Fruit fly (Drosophila melanogaster) whole organism, wandering third instar larva: ENCODE measurements around the gene Phf7.

Experiments
- Abd-B ChIP-seq: fragments of >200 bp; optimal IDR thresholded peaks from 2 replicates; lab custom pipeline; 2017; ENCODE audit warnings: missing biosample characterization, missing genetic modification characterization
- HLH106 ChIP-seq: fragments of 200-800 bp; optimal IDR thresholded peaks from 3 replicates; lab custom pipeline; 2019; ENCODE audit warnings: missing biosample characterization, mild to moderate bottlenecking, missing genetic modification characterization, moderate library complexity
- Hnf4 ChIP-seq: fragments of 200-800 bp; sonication (Bioruptor generic); optimal IDR thresholded peaks from 2 replicates; lab custom pipeline; 2016; ENCODE audit warnings: missing biosample characterization, mild to moderate bottlenecking, missing genetic modification characterization
- Hr78 ChIP-seq: fragments of >200 bp; optimal IDR thresholded peaks from 2 replicates; lab custom pipeline; 2017; ENCODE audit warnings: missing biosample characterization, missing genetic modification characterization
- OdsH ChIP-seq: fragments of 200-800 bp; sonication (Bioruptor generic); optimal IDR thresholded peaks from 2 replicates; lab custom pipeline; 2016; ENCODE audit warnings: missing biosample characterization, mild to moderate bottlenecking, missing genetic modification characterization
- dl ChIP-seq, 2 experiments: fragments of 175-275, 200-275 bp in 1 of 2; fragments of 200-275 bp in 1 of 2; sonication (Bioruptor generic); optimal IDR thresholded peaks; lab custom pipeline; 2018; ENCODE audit warnings: mild to moderate bottlenecking in 2 of 2, missing biosample characterization in 2 of 2, missing genetic modification characterization in 2 of 2, moderate library complexity in 2 of 2; ENCODE audit not compliant: partially characterized antibody in 2 of 2, insufficient read depth in 1 of 2
- pan ChIP-seq: fragments of >200 bp; optimal IDR thresholded peaks from 2 replicates; lab custom pipeline; 2017
- rgr ChIP-seq: fragments of 200-800 bp; sonication (Bioruptor generic); optimal IDR thresholded peaks from 3 replicates; lab custom pipeline; 2016; ENCODE audit warnings: missing biosample characterization, mild to moderate bottlenecking, missing genetic modification characterization
- sv ChIP-seq: fragments of 200-800 bp; sonication (Bioruptor generic); optimal IDR thresholded peaks from 3 replicates; lab custom pipeline; 2016; ENCODE audit warnings: missing biosample characterization, missing genetic modification characterization
- usp ChIP-seq: fragments of >200 bp; optimal IDR thresholded peaks from 2 replicates; lab custom pipeline; 2017; ENCODE audit warnings: missing biosample characterization, missing genetic modification characterization

dm6 chrX:20130486-20130885 is 35.1 kb downstream of the Phf7 start:
- no peak for TF ChIP-seq rgr (GFP tag; lab: Kevin White, UChicago)
- TF ChIP-seq dl (GFP tag; optimal IDR thresholded peaks at IDR 0.05; lab: Kevin White, UChicago; ENCODE audit: insufficient read depth in 1 of 2, partially characterized antibody in 2 of 2), result no peak
- TF ChIP-seq HLH106, result no peak
- no peak for TF ChIP-seq OdsH
- no peak for TF ChIP-seq Abd-B
- no peak for TF ChIP-seq Hnf4 (GFP tag; lab: Kevin White, UChicago)
- no peak for TF ChIP-seq Hr78 (GFP tag; lab: Kevin White, UChicago)
- TF ChIP-seq usp (GFP tag; lab: Kevin White, UChicago), result no peak
- TF ChIP-seq sv (GFP tag; lab: Kevin White, UChicago), result no peak
- TF ChIP-seq pan (lab: Kevin White, UChicago), result no peak
